Fruit fly (Drosophila melanogaster) S2 (cell line): ENCODE measurements around the gene CG9106.

ENCODE experiments used
- CG8478 ChIP-seq: fragments of >200 bp; optimal IDR thresholded peaks from 2 replicates; lab custom pipeline; 2018
- CTCF ChIP-seq, 2 experiments: fragments of >200 bp; optimal IDR thresholded peaks; 2 replicates each; lab custom pipeline; 2018

- TF ChIP-seq CG8478 (no peak), CTCF (optimal IDR thresholded peaks at IDR 0.05; lab: Kevin White, UChicago) (no peak)
Measured at dm6 chrX:15221076-15221475, 51.1 kb downstream of the CG9106 start, which contains the start of gene CG43075.
